Fruit fly (Drosophila melanogaster) whole organism, prepupa: Measurements from ENCODE around the gene CG7720.
A peak's percentile ranks its signal among the peaks of the same experiment; 100 is the strongest.

Experiments
- Blimp-1 ChIP-seq: fragments of 200-800 bp; sonication (Bioruptor generic); optimal IDR thresholded peaks from 3 replicates; lab custom pipeline; 2017; ENCODE audit warnings: missing biosample characterization, missing genetic modification characterization, mild to moderate bottlenecking, moderate library complexity, missing genetic modification reagents
- CG11294 ChIP-seq: fragments of 200-800 bp; sonication (Bioruptor generic); IDR thresholded peaks from 2 replicates; pipeline ENCODE4 v1.3.6; 2022; ENCODE audit warnings: missing biosample characterization, missing genetic modification characterization
- CG11762 ChIP-seq: fragments of 200-800 bp; sonication (Bioruptor generic); optimal IDR thresholded peaks from 3 replicates; lab custom pipeline; 2016; ENCODE audit warnings: missing biosample characterization, missing genetic modification characterization; ENCODE audit not compliant: insufficient read depth
- CG11902 ChIP-seq: fragments of 200-800 bp; sonication (Bioruptor generic); optimal IDR thresholded peaks from 3 replicates; lab custom pipeline; 2016; ENCODE audit warnings: missing biosample characterization, missing genetic modification characterization
- CG15336 ChIP-seq: fragments of 200-800 bp; sonication (Bioruptor generic); IDR thresholded peaks from 2 replicates; pipeline ENCODE4 v1.3.6; 2022; ENCODE audit warnings: missing biosample characterization, missing genetic modification characterization
- CG1621 ChIP-seq: fragments of 200-800 bp; sonication (Bioruptor generic); optimal IDR thresholded peaks from 3 replicates; lab custom pipeline; 2018; ENCODE audit warnings: missing biosample characterization, mild to moderate bottlenecking, missing genetic modification characterization
- CG16779 ChIP-seq: fragments of 200-800 bp; sonication (Bioruptor generic); optimal IDR thresholded peaks from 3 replicates; lab custom pipeline; 2017; ENCODE audit warnings: missing biosample characterization, mild to moderate bottlenecking, missing genetic modification characterization
- CG32006 ChIP-seq: fragments of 200-800 bp; sonication (Bioruptor generic); optimal IDR thresholded peaks from 3 replicates; lab custom pipeline; 2017; ENCODE audit warnings: missing biosample characterization, mild to moderate bottlenecking, missing genetic modification characterization
- CG6163 ChIP-seq: fragments of 200-800 bp; sonication (Bioruptor generic); IDR thresholded peaks from 3 replicates; pipeline ENCODE4 v1.3.6; 2022; ENCODE audit warnings: missing biosample characterization, missing genetic modification characterization
- CG6276 ChIP-seq: fragments of 200-800 bp; sonication (Bioruptor generic); optimal IDR thresholded peaks from 2 replicates; lab custom pipeline; 2017; ENCODE audit warnings: missing biosample characterization, mild to moderate bottlenecking, missing genetic modification characterization
- CG6792 ChIP-seq: fragments of 200-800 bp; sonication (Bioruptor generic); optimal IDR thresholded peaks from 3 replicates; lab custom pipeline; 2016; ENCODE audit warnings: missing biosample characterization, missing genetic modification characterization
- CG6854 ChIP-seq: fragments of 200-800 bp; sonication (Bioruptor generic); optimal IDR thresholded peaks from 2 replicates; lab custom pipeline; 2017; ENCODE audit warnings: missing biosample characterization, mild to moderate bottlenecking, missing genetic modification characterization
- CG7368 ChIP-seq: fragments of 200-800 bp; sonication (Bioruptor generic); optimal IDR thresholded peaks from 3 replicates; lab custom pipeline; 2016; ENCODE audit warnings: missing biosample characterization, missing genetic modification characterization
- CG8119 ChIP-seq: fragments of 200-800 bp; sonication (Bioruptor generic); IDR thresholded peaks from 3 replicates; pipeline ENCODE4 v1.3.6; 2022; ENCODE audit warnings: missing biosample characterization, missing genetic modification characterization
- CG8319 ChIP-seq: fragments of 200-800 bp; sonication (Bioruptor generic); optimal IDR thresholded peaks from 3 replicates; lab custom pipeline; 2016; ENCODE audit warnings: missing biosample characterization, missing genetic modification characterization
- CG8632 ChIP-seq: fragments of 200-800 bp; sonication (Bioruptor generic); optimal IDR thresholded peaks from 3 replicates; lab custom pipeline; 2016; ENCODE audit warnings: missing biosample characterization, missing genetic modification characterization
- CG9139 ChIP-seq: fragments of 200-800 bp; sonication (Bioruptor generic); optimal IDR thresholded peaks from 3 replicates; lab custom pipeline; 2017; ENCODE audit warnings: missing biosample characterization, mild to moderate bottlenecking, missing genetic modification characterization
- Eip78C ChIP-seq: fragments of 200-800 bp; sonication (Bioruptor generic); peaks from one replicate; lab custom pipeline; 2016; ENCODE audit warnings: missing biosample characterization, missing genetic modification characterization
- Eip93F ChIP-seq: fragments of 200-800 bp; sonication (Bioruptor generic); optimal IDR thresholded peaks from 2 replicates; lab custom pipeline; 2016; ENCODE audit warnings: missing biosample characterization, mild to moderate bottlenecking, missing genetic modification characterization
- Ets21C ChIP-seq: fragments of 200-800 bp; sonication (Bioruptor generic); optimal IDR thresholded peaks from 3 replicates; lab custom pipeline; 2016; ENCODE audit warnings: missing biosample characterization, missing genetic modification characterization
- Ets96B ChIP-seq: fragments of 200-800 bp; optimal IDR thresholded peaks from 2 replicates; lab custom pipeline; 2019; ENCODE audit warnings: missing biosample characterization, mild to moderate bottlenecking, missing genetic modification characterization, moderate library complexity
- Hr38 ChIP-seq: sonication (Bioruptor generic); optimal IDR thresholded peaks from 2 replicates; lab custom pipeline; 2016; ENCODE audit warnings: missing biosample characterization, missing genetic modification characterization
- Lpt ChIP-seq: fragments of 200-800 bp; sonication (Bioruptor generic); optimal IDR thresholded peaks from 3 replicates; lab custom pipeline; 2016; ENCODE audit warnings: missing biosample characterization, missing genetic modification characterization
- Met ChIP-seq: fragments of 200-800 bp; sonication (Bioruptor generic); optimal IDR thresholded peaks from 3 replicates; lab custom pipeline; 2016; ENCODE audit warnings: missing biosample characterization, missing genetic modification characterization
- OdsH ChIP-seq: fragments of 200-800 bp; sonication (Bioruptor generic); optimal IDR thresholded peaks from 3 replicates; lab custom pipeline; 2016; ENCODE audit warnings: missing biosample characterization, missing genetic modification characterization
- Smox ChIP-seq: fragments of 200-800 bp; sonication (Bioruptor generic); optimal IDR thresholded peaks from 3 replicates; lab custom pipeline; 2016; ENCODE audit warnings: missing biosample characterization, missing genetic modification characterization
- Sox102F ChIP-seq: fragments of 200-800 bp; sonication (Bioruptor generic); optimal IDR thresholded peaks from 2 replicates; lab custom pipeline; 2016; ENCODE audit warnings: missing biosample characterization, mild to moderate bottlenecking, missing genetic modification characterization
- Sox14 ChIP-seq: fragments of 200-800 bp; sonication (Bioruptor generic); optimal IDR thresholded peaks from 3 replicates; lab custom pipeline; 2016; ENCODE audit warnings: missing biosample characterization, missing genetic modification characterization
- Sox15 ChIP-seq: fragments of 200-800 bp; sonication (Bioruptor generic); optimal IDR thresholded peaks from 3 replicates; lab custom pipeline; 2016; ENCODE audit warnings: missing biosample characterization, missing genetic modification characterization
- achi ChIP-seq: fragments of 200-800 bp; sonication (Bioruptor generic); optimal IDR thresholded peaks from 3 replicates; lab custom pipeline; 2016; ENCODE audit warnings: missing biosample characterization, missing genetic modification characterization
- acj6 ChIP-seq: fragments of 200-800 bp; sonication (Bioruptor generic); optimal IDR thresholded peaks from 3 replicates; lab custom pipeline; 2016; ENCODE audit warnings: missing biosample characterization, missing genetic modification characterization
- dac ChIP-seq: fragments of 200-800 bp; sonication (Bioruptor generic); optimal IDR thresholded peaks from 2 replicates; lab custom pipeline; 2017; ENCODE audit warnings: missing biosample characterization, mild to moderate bottlenecking, missing genetic modification characterization
- dsx ChIP-seq: fragments of 200-800 bp; optimal IDR thresholded peaks from 3 replicates; lab custom pipeline; 2019; ENCODE audit warnings: missing biosample characterization, mild to moderate bottlenecking, missing genetic modification characterization, moderate library complexity; ENCODE audit not compliant: poor library complexity, severe bottlenecking
- esn ChIP-seq: fragments of 200-800 bp; sonication (Bioruptor generic); optimal IDR thresholded peaks from 2 replicates; lab custom pipeline; 2016; ENCODE audit warnings: missing biosample characterization, mild to moderate bottlenecking, missing genetic modification characterization, moderate library complexity
- fd59A ChIP-seq: fragments of 200-800 bp; sonication (Bioruptor generic); optimal IDR thresholded peaks from 2 replicates; lab custom pipeline; 2017; ENCODE audit warnings: missing biosample characterization, mild to moderate bottlenecking, missing genetic modification characterization, missing genetic modification reagents
- fd85E ChIP-seq: fragments of 200-800 bp; sonication (Bioruptor generic); optimal IDR thresholded peaks from 3 replicates; lab custom pipeline; 2016; ENCODE audit warnings: missing biosample characterization, missing genetic modification characterization
- fkh ChIP-seq: fragments of 200-800 bp; sonication (Bioruptor generic); optimal IDR thresholded peaks from 3 replicates; lab custom pipeline; 2017; ENCODE audit warnings: missing biosample characterization, mild to moderate bottlenecking, missing genetic modification characterization, moderate library complexity
- pdm3 ChIP-seq: fragments of 200-800 bp; sonication (Bioruptor generic); optimal IDR thresholded peaks from 3 replicates; lab custom pipeline; 2016; ENCODE audit warnings: missing biosample characterization, missing genetic modification characterization
- salr ChIP-seq, 2 experiments: fragments of 200-800 bp; sonication (Bioruptor generic); optimal IDR thresholded peaks; 3 replicates each; lab custom pipeline; 2016 to 2018; ENCODE audit warnings: missing biosample characterization in 2 of 2, missing genetic modification characterization in 2 of 2, mild to moderate bottlenecking in 1 of 2
- spab ChIP-seq: fragments of 200-800 bp; sonication (Bioruptor generic); optimal IDR thresholded peaks from 2 replicates; lab custom pipeline; 2017; ENCODE audit warnings: missing biosample characterization, mild to moderate bottlenecking, missing genetic modification characterization, missing genetic modification reagents
- svp ChIP-seq: fragments of 200-800 bp; sonication (Bioruptor generic); peaks from one replicate; lab custom pipeline; 2016; ENCODE audit warnings: missing biosample characterization, missing genetic modification characterization
- vri ChIP-seq: fragments of 200-800 bp; sonication (Bioruptor generic); optimal IDR thresholded peaks from 3 replicates; lab custom pipeline; 2016; ENCODE audit warnings: missing biosample characterization, mild to moderate bottlenecking, missing genetic modification characterization

Gene CG7720

dm6 chr3R:18742358-18743269 lies 52.4 kb downstream of the CG7720 start (continued):
- TF ChIP-seq esn (GFP tag; lab: Kevin White, UChicago) (peak; percentile 65), CG11902 (GFP tag; lab: Kevin White, UChicago) (peak; percentile 14), CG8319 (no peak), vri (GFP tag; lab: Kevin White, UChicago) (peak; percentile 63), Sox102F (GFP tag; lab: Kevin White, UChicago) (peak; percentile 65), Smox (GFP tag; lab: Kevin White, UChicago) (peak; percentile 75), pdm3 (GFP tag; lab: Kevin White, UChicago) (peak; percentile 62), OdsH (GFP tag; lab: Kevin White, UChicago) (peak; percentile 49), Lpt (GFP tag; lab: Kevin White, UChicago) (no peak), Eip78C (peak; percentile 75), CG8119 (GFP tag; lab: Robert Waterston, UW) (no peak), Eip93F (GFP tag; lab: Kevin White, UChicago) (peak; percentile 30), CG6163 (peak; percentile 46; the same call in 2 of the 3 replicates), fd59A (GFP tag; lab: Kevin White, UChicago) (no peak), CG15336 (GFP tag; lab: Robert Waterston, UW) (peak; percentile 64), achi (peak; percentile 51), Sox14 (peak; percentile 75), acj6 (GFP tag; lab: Kevin White, UChicago) (peak; percentile 46)

DNA sequence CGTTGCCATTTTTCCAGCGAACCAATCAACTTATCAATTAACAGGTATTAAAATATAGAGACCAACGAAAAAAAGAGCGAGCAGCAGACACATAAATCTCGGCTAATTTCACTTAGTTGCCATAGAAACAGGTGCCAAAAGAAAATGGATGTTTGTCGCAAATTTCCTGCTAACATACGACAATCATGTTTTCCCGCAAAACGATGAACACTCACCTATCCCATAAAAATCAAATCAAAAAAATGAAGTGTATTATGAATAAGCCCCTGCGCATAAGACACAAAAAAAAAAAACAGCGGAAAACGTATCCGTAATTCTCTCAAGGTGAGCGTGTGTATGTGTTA lies 53.2 kb downstream of the CG7720 start:
- no peak for TF ChIP-seq Blimp-1 (GFP tag; lab: Kevin White, UChicago)
- TF ChIP-seq svp (GFP tag; lab: Kevin White, UChicago) = peak; percentile 18
- TF ChIP-seq acj6 (GFP tag; lab: Kevin White, UChicago) = no peak
- TF ChIP-seq CG6163 = no peak
- TF ChIP-seq Eip78C = peak; percentile 59
- TF ChIP-seq, all 60 proteins: peak for 2

- TF ChIP-seq salr (GFP tag; optimal IDR thresholded peaks at IDR 0.05; lab: Kevin White, UChicago) = peak; percentile 65 to 87
- TF ChIP-seq fd85E = peak; percentile 61
- TF ChIP-seq CG11762 (GFP tag; lab: Kevin White, UChicago) = peak; percentile 85
- TF ChIP-seq CG6276 (GFP tag; lab: Kevin White, UChicago) = peak; percentile 87
- TF ChIP-seq Hr38 (GFP tag; lab: Kevin White, UChicago) = no peak
- TF ChIP-seq esn (GFP tag; lab: Kevin White, UChicago) = peak; percentile 97
- TF ChIP-seq Met (GFP tag; lab: Kevin White, UChicago) = peak; percentile 95
- TF ChIP-seq CG8119 (GFP tag; lab: Robert Waterston, UW) = peak; percentile 93
- peak; percentile 94 for TF ChIP-seq CG32006 (GFP tag; lab: Kevin White, UChicago)
- TF ChIP-seq Smox (GFP tag; lab: Kevin White, UChicago) = peak; percentile 95
- peak; percentile 87 for TF ChIP-seq Ets96B (tag; lab: Kevin White, UChicago)
- peak; percentile 67 for TF ChIP-seq CG16779 (tag; lab: Kevin White, UChicago)
- TF ChIP-seq CG11902 (GFP tag; lab: Kevin White, UChicago) = peak; percentile 85
- peak; percentile 85 for TF ChIP-seq Sox15
- TF ChIP-seq CG8632 (GFP tag; lab: Kevin White, UChicago) = peak; percentile 89
- peak; percentile 85 for TF ChIP-seq CG7368
- peak; percentile 74 for TF ChIP-seq dac (GFP tag; lab: Kevin White, UChicago)
- TF ChIP-seq spab (GFP tag; lab: Kevin White, UChicago) = peak; percentile 80
- TF ChIP-seq fkh = peak; percentile 56
- peak; percentile 84 for TF ChIP-seq Blimp-1 (GFP tag; lab: Kevin White, UChicago)
- peak; percentile 82 for TF ChIP-seq CG11294
- peak; percentile 69 for TF ChIP-seq CG8319
- TF ChIP-seq CG15336 (GFP tag; lab: Robert Waterston, UW) = peak; percentile 95
- peak; percentile 91 for TF ChIP-seq CG6792 (GFP tag; lab: Kevin White, UChicago)
- peak; percentile 54 for TF ChIP-seq CG9139 (GFP tag; lab: Kevin White, UChicago)
- peak; percentile 81 for TF ChIP-seq fd59A (GFP tag; lab: Kevin White, UChicago)
- TF ChIP-seq CG6854 (GFP tag; lab: Kevin White, UChicago) = peak; percentile 93
- TF ChIP-seq dsx (GFP tag; lab: Kevin White, UChicago) = peak; percentile 88
- peak; percentile 79 for TF ChIP-seq CG1621 (tag; lab: Kevin White, UChicago)
- TF ChIP-seq Ets21C = peak; percentile 87
- peak; percentile 97 for TF ChIP-seq svp (GFP tag; lab: Kevin White, UChicago)
Measured at dm6 chr3R:18741027-18741843, 53.7 kb downstream of the CG7720 start.
